Fruit fly (Drosophila melanogaster): Measurements from ENCODE around the gene GATAd.

GATAd gene

dm6 chr2L:10331066-10331847 lies 2.3 kb upstream of the GATAd start, which contains the start of the genes Schip1 and Cox10 (continued):
- peak; percentile 71 for TF ChIP-seq CG10267 (tag; optimal IDR thresholded peaks at IDR 0.05)
- TF ChIP-seq Sox100B (GFP tag; optimal IDR thresholded peaks at IDR 0.05): peak; percentile 21
- TF ChIP-seq CG13424 (tag; optimal IDR thresholded peaks at IDR 0.05): peak; percentile 40
- TF ChIP-seq dysf (GFP tag; IDR thresholded peaks at IDR 0.05): no peak
- no peak for TF ChIP-seq her (GFP tag; optimal IDR thresholded peaks at IDR 0.05)
- TF ChIP-seq dpn (GFP tag; optimal IDR thresholded peaks at IDR 0.05): peak in 1 of 2 experiments; percentile 16
- TF ChIP-seq stc (GFP tag; IDR thresholded peaks at IDR 0.05): no peak
- no peak for TF ChIP-seq Oli (tag; optimal IDR thresholded peaks at IDR 0.05)
- no peak for TF ChIP-seq CG16813 (GFP tag; IDR thresholded peaks at IDR 0.05; ENCODE audit: partially characterized antibody)
- TF ChIP-seq Nf-YC (tag; optimal IDR thresholded peaks at IDR 0.05): peak; percentile 33
- peak; percentile 13 for TF ChIP-seq pzg (GFP tag; optimal IDR thresholded peaks at IDR 0.05)
- no peak for TF ChIP-seq Sry-β (GFP tag; optimal IDR thresholded peaks at IDR 0.05)
- TF ChIP-seq CG1603 (tag; optimal IDR thresholded peaks at IDR 0.05): peak; percentile 10
- TF ChIP-seq CG9727 (GFP tag; optimal IDR thresholded peaks at IDR 0.05): no peak
- peak; percentile 87 for TF ChIP-seq ewg (GFP tag; optimal IDR thresholded peaks at IDR 0.05)
- no peak for TF ChIP-seq Mrtf (GFP tag; IDR thresholded peaks at IDR 0.05)
- no peak for TF ChIP-seq Mes4 (GFP tag; optimal IDR thresholded peaks at IDR 0.05)
- no peak for TF ChIP-seq eve (GFP tag; optimal IDR thresholded peaks at IDR 0.05)
- no peak for TF ChIP-seq sisA (GFP tag; IDR thresholded peaks at IDR 0.05)
- TF ChIP-seq CG13296 (GFP tag; optimal IDR thresholded peaks at IDR 0.05): no peak
- TF ChIP-seq Gug (GFP tag; IDR thresholded peaks at IDR 0.05): no peak
- TF ChIP-seq seq (GFP tag; IDR thresholded peaks at IDR 0.05): no peak
- peak; percentile 18 for TF ChIP-seq nmo (GFP tag; optimal IDR thresholded peaks at IDR 0.05)
- TF ChIP-seq D19B (GFP tag; optimal IDR thresholded peaks at IDR 0.05): no peak
- no peak for TF ChIP-seq BtbVII (GFP tag; optimal IDR thresholded peaks at IDR 0.05)
- TF ChIP-seq Dfd (GFP tag; optimal IDR thresholded peaks at IDR 0.05): no peak
- TF ChIP-seq usp (GFP tag; optimal IDR thresholded peaks at IDR 0.05): no peak
- no peak for TF ChIP-seq Six4 (GFP tag; optimal IDR thresholded peaks at IDR 0.05)
- TF ChIP-seq gcm (GFP tag; optimal IDR thresholded peaks at IDR 0.05): no peak
- no peak for TF ChIP-seq TFAM (GFP tag; optimal IDR thresholded peaks at IDR 0.05)
- TF ChIP-seq CG6254 (GFP tag; optimal IDR thresholded peaks at IDR 0.05): no peak
- TF ChIP-seq sug (tag; optimal IDR thresholded peaks at IDR 0.05): peak; percentile 31
- TF ChIP-seq Taf1 (GFP tag; IDR thresholded peaks at IDR 0.05): no peak
- TF ChIP-seq NC2α (GFP tag; optimal IDR thresholded peaks at IDR 0.05): no peak
- no peak for TF ChIP-seq CG7357 (GFP tag; IDR thresholded peaks at IDR 0.05)
- peak; percentile 23 for TF ChIP-seq CG15601 (tag; optimal IDR thresholded peaks at IDR 0.05)
- TF ChIP-seq CG1832 (GFP tag; optimal IDR thresholded peaks at IDR 0.05): no peak
- TF ChIP-seq Awh (GFP tag; IDR thresholded peaks at IDR 0.05): no peak
- TF ChIP-seq Stat92E (GFP tag; optimal IDR thresholded peaks at IDR 0.05): no peak
- TF ChIP-seq CG12391 (tag; optimal IDR thresholded peaks at IDR 0.05): peak; percentile 72
- no peak for TF ChIP-seq CG7987 (GFP tag; optimal IDR thresholded peaks at IDR 0.05)
- TF ChIP-seq aop (GFP tag; IDR thresholded peaks at IDR 0.05): no peak
- no peak for TF ChIP-seq tup (GFP tag; optimal IDR thresholded peaks at IDR 0.05)
- no peak for TF ChIP-seq CG7745 (tag; optimal IDR thresholded peaks at IDR 0.05)
- TF ChIP-seq dati (GFP tag; IDR thresholded peaks at IDR 0.05): no peak
- no peak for TF ChIP-seq D (optimal IDR thresholded peaks at IDR 0.05)
- no peak for TF ChIP-seq D (GFP tag; optimal IDR thresholded peaks at IDR 0.05)
- no peak for TF ChIP-seq CG13894 (tag; optimal IDR thresholded peaks at IDR 0.05)
- TF ChIP-seq danr (GFP tag; IDR thresholded peaks at IDR 0.05): no peak
- no peak for TF ChIP-seq CG13287 (GFP tag; IDR thresholded peaks at IDR 0.05; ENCODE audit: partially characterized antibody)

All from whole organism, embryonic.